Worm (Caenorhabditis elegans) whole organism, L2 larva: Measurements from ENCODE around the gene grl-25.

Source experiments
- nhr-10 ChIP-seq: sonication (generic microtip); optimal IDR thresholded peaks from 2 replicates; lab custom pipeline; 2017; ENCODE audit warnings: missing biosample characterization, missing genetic modification characterization
- peb-1 ChIP-seq: fragments of 150-350 bp; optimal IDR thresholded peaks from 2 replicates; lab custom pipeline; 2014; ENCODE audit warnings: missing biosample characterization, missing genetic modification characterization

DNA sequence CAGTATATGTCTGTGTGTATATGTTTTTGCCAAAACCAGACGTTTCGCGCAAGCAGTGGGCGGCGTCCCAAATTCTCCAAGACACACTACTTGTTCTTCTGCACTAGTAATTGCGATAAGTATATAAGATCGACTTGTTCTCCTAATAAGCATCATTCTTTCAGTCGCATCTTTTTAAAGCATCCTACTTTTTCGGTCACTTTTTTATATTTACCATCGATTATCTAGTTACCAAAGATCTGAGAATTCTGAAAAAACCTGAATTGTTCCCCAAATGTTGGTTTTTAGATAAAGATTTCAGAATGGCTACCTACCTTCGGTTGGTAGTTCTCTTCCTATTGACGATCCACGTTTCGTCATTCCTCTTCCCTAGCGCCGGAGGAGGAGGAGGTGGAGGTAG is at the start of gene grl-25:
- no peak for TF ChIP-seq nhr-10 (tag; lab: Kevin White, UChicago)
- TF ChIP-seq peb-1 = no peak
